Fruit fly (Drosophila melanogaster) whole organism, embryonic: ENCODE measurements around the gene be.

Experiments used
- Asciz ChIP-seq: fragments of 200-800 bp; sonication (Bioruptor generic); optimal IDR thresholded peaks from 2 replicates; lab custom pipeline; 2017; ENCODE audit warnings: missing biosample characterization, mild to moderate bottlenecking, missing genetic modification characterization, missing genetic modification reagents
- Awh ChIP-seq: fragments of 200-800 bp; sonication (Bioruptor generic); IDR thresholded peaks from 2 replicates; pipeline ENCODE4, ENCODE4 v1.3.6; 2022; ENCODE audit warnings: missing biosample characterization, missing genetic modification characterization
- CG10431 ChIP-seq: fragments of 200-800 bp; sonication (Bioruptor generic); optimal IDR thresholded peaks from 3 replicates; lab custom pipeline; 2018; ENCODE audit warnings: missing biosample characterization, mild to moderate bottlenecking, missing genetic modification characterization
- CG10543 ChIP-seq: fragments of 200-800 bp; sonication (Bioruptor generic); optimal IDR thresholded peaks from 3 replicates; lab custom pipeline; 2017; ENCODE audit warnings: missing biosample characterization, mild to moderate bottlenecking, missing genetic modification characterization, moderate library complexity
- CG13287 ChIP-seq: fragments of 200-800 bp; sonication (Bioruptor generic); IDR thresholded peaks from 2 replicates; pipeline ENCODE4 v1.3.6; 2022; ENCODE audit warnings: missing biosample characterization, missing genetic modification characterization; ENCODE audit not compliant: partially characterized antibody
- CG15696 ChIP-seq: fragments of 200-800 bp; sonication (Bioruptor generic); optimal IDR thresholded peaks from 2 replicates; lab custom pipeline; 2019; ENCODE audit warnings: missing biosample characterization, mild to moderate bottlenecking, missing genetic modification characterization, moderate library complexity
- CG1602 ChIP-seq: fragments of 200-800 bp; sonication (Bioruptor generic); optimal IDR thresholded peaks from 3 replicates; lab custom pipeline; 2016; ENCODE audit warnings: missing biosample characterization, missing genetic modification characterization
- CG17385 ChIP-seq: fragments of 200-800 bp; sonication (Bioruptor generic); optimal IDR thresholded peaks from 3 replicates; lab custom pipeline; 2018; ENCODE audit warnings: missing biosample characterization, mild to moderate bottlenecking, missing genetic modification characterization
- CG2199 ChIP-seq: fragments of 200-800 bp; sonication (Bioruptor generic); IDR thresholded peaks from 3 replicates; pipeline ENCODE4 v1.3.6; 2022; ENCODE audit warnings: missing biosample characterization, missing genetic modification characterization
- CG34376 ChIP-seq: fragments of 200-800 bp; sonication (Bioruptor generic); optimal IDR thresholded peaks from 2 replicates; lab custom pipeline; 2018; ENCODE audit warnings: missing biosample characterization, mild to moderate bottlenecking, missing genetic modification characterization
- CG4404 ChIP-seq: fragments of 200-800 bp; sonication (Bioruptor generic); IDR thresholded peaks from 2 replicates; pipeline ENCODE4 v1.3.6; 2022; ENCODE audit warnings: missing biosample characterization, missing genetic modification characterization
- CG6854 ChIP-seq: fragments of 200-800 bp; sonication (Bioruptor generic); optimal IDR thresholded peaks from 3 replicates; lab custom pipeline; 2017; ENCODE audit warnings: missing biosample characterization, mild to moderate bottlenecking, missing genetic modification characterization
- Fer2 ChIP-seq: fragments of 200-800 bp; sonication (Bioruptor generic); optimal IDR thresholded peaks from 2 replicates; lab custom pipeline; 2018; ENCODE audit warnings: missing biosample characterization, mild to moderate bottlenecking, missing genetic modification characterization, moderate library complexity
- GATAe ChIP-seq: fragments of 200-800 bp; sonication (Bioruptor generic); conservative IDR thresholded peaks from 2 replicates; pipeline ENCODE4 v1.3.6; 2022; ENCODE audit warnings: missing biosample characterization, missing genetic modification characterization
- HmgD ChIP-seq: fragments of 200-800 bp; sonication (Bioruptor generic); optimal IDR thresholded peaks from 3 replicates; lab custom pipeline; 2016; ENCODE audit warnings: missing biosample characterization, missing genetic modification characterization
- Hmr ChIP-seq: fragments of 200-800 bp; sonication (Bioruptor generic); optimal IDR thresholded peaks from 3 replicates; lab custom pipeline; 2017; ENCODE audit warnings: mild to moderate bottlenecking, missing biosample characterization, missing genetic modification reagents, missing genetic modification characterization
- Hmx ChIP-seq: fragments of 200-800 bp; sonication (Bioruptor generic); optimal IDR thresholded peaks from 2 replicates; lab custom pipeline; 2016; ENCODE audit warnings: missing biosample characterization, missing genetic modification characterization
- Med ChIP-seq: fragments of 200-800 bp; sonication (Bioruptor generic); peaks from one replicate; lab custom pipeline; 2016; ENCODE audit warnings: missing biosample characterization, missing genetic modification characterization, mild to moderate bottlenecking, inconsistent platforms, moderate library complexity
- Nf-YA ChIP-seq: fragments of 200-800 bp; sonication (Bioruptor generic); IDR thresholded peaks from 2 replicates; pipeline ENCODE4 v1.3.6; 2022; ENCODE audit warnings: missing biosample characterization, missing genetic modification characterization
- Scr ChIP-seq: fragments of 200-800 bp; sonication (Bioruptor generic); IDR thresholded peaks from 2 replicates; pipeline ENCODE4 v1.3.6; 2022; ENCODE audit warnings: missing biosample characterization, missing genetic modification characterization; ENCODE audit not compliant: partially characterized antibody
- Tbp ChIP-seq: fragments of >200 bp; optimal IDR thresholded peaks from 2 replicates; lab custom pipeline; 2018; ENCODE audit warnings: missing biosample characterization, missing genetic modification characterization
- Trl ChIP-seq, 3 experiments: fragments of >200 bp in 2 of 3; fragments of 200-800 bp in 1 of 3; sonication (Bioruptor generic) in 1 of 3; optimal IDR thresholded peaks; 2 replicates in 1 of 3; 3 replicates in 2 of 3; lab custom pipeline; 2016 to 2017; ENCODE audit warnings: missing biosample characterization in 1 of 3, missing genetic modification characterization in 1 of 3
- YL-1 ChIP-seq: fragments of 200-800 bp; sonication (Bioruptor generic); optimal IDR thresholded peaks from 3 replicates; lab custom pipeline; 2017; ENCODE audit warnings: missing biosample characterization, mild to moderate bottlenecking, missing genetic modification characterization
- ac ChIP-seq: fragments of 200-800 bp; sonication (Bioruptor generic); optimal IDR thresholded peaks from 3 replicates; lab custom pipeline; 2017; ENCODE audit warnings: missing biosample characterization, mild to moderate bottlenecking, missing genetic modification characterization
- cg ChIP-seq: fragments of 200-800 bp; sonication (Bioruptor generic); optimal IDR thresholded peaks from 3 replicates; lab custom pipeline; 2019; ENCODE audit warnings: missing biosample characterization, mild to moderate bottlenecking, missing genetic modification characterization, moderate library complexity
- chif ChIP-seq, 2 experiments: fragments of 200-800 bp; sonication (Bioruptor generic); optimal IDR thresholded peaks; 3 replicates each; lab custom pipeline; 2016; ENCODE audit warnings: missing biosample characterization in 2 of 2, missing genetic modification characterization in 2 of 2
- chinmo ChIP-seq: fragments of 200-800 bp; sonication (Bioruptor generic); IDR thresholded peaks from 4 replicates; pipeline ENCODE4 v1.3.6; 2022; ENCODE audit warnings: missing biosample characterization, missing genetic modification characterization; ENCODE audit not compliant: partially characterized antibody
- corto ChIP-seq: fragments of 200-800 bp; sonication (Bioruptor generic); optimal IDR thresholded peaks from 2 replicates; lab custom pipeline; 2016; ENCODE audit warnings: missing biosample characterization, mild to moderate bottlenecking, missing genetic modification characterization, moderate library complexity
- crp ChIP-seq, 2 experiments: fragments of 200-800 bp; sonication (Bioruptor generic); optimal IDR thresholded peaks; 2 replicates in 1 of 2; 3 replicates in 1 of 2; lab custom pipeline; 2017; ENCODE audit warnings: missing biosample characterization in 2 of 2, missing genetic modification characterization in 2 of 2, mild to moderate bottlenecking in 1 of 2, moderate library complexity in 1 of 2
- dm ChIP-seq: fragments of 200-800 bp; sonication (Bioruptor generic); optimal IDR thresholded peaks from 3 replicates; lab custom pipeline; 2016; ENCODE audit warnings: missing biosample characterization, missing genetic modification characterization
- dysf ChIP-seq: fragments of 200-800 bp; sonication (Bioruptor generic); IDR thresholded peaks from 3 replicates; pipeline ENCODE4 v1.3.6; 2022; ENCODE audit warnings: missing biosample characterization, missing genetic modification characterization
- ewg ChIP-seq: fragments of 200-800 bp; sonication (Bioruptor generic); optimal IDR thresholded peaks from 3 replicates; lab custom pipeline; 2017; ENCODE audit warnings: mild to moderate bottlenecking, missing biosample characterization, missing genetic modification reagents, missing genetic modification characterization
- exex ChIP-seq: fragments of 200-800 bp; sonication (Bioruptor generic); optimal IDR thresholded peaks from 4 replicates; lab custom pipeline; 2018; ENCODE audit warnings: missing biosample characterization, mild to moderate bottlenecking, missing genetic modification characterization, moderate library complexity
- ftz-f1 ChIP-seq: fragments of 200-800 bp; sonication (Bioruptor generic); optimal IDR thresholded peaks from 2 replicates; lab custom pipeline; 2016; ENCODE audit warnings: missing biosample characterization, missing genetic modification characterization
- grn ChIP-seq: fragments of 200-800 bp; sonication (Bioruptor generic); optimal IDR thresholded peaks from 3 replicates; lab custom pipeline; 2017; ENCODE audit warnings: missing biosample characterization, missing genetic modification characterization
- gt ChIP-seq: fragments of 200-800 bp; sonication (Bioruptor generic); IDR thresholded peaks from 2 replicates; pipeline ENCODE4 v1.3.6; 2022; ENCODE audit warnings: missing biosample characterization, missing genetic modification characterization
- lab ChIP-seq: fragments of 200-800 bp; sonication (Bioruptor generic); optimal IDR thresholded peaks from 3 replicates; lab custom pipeline; 2017; ENCODE audit warnings: missing biosample characterization, missing genetic modification characterization, mild to moderate bottlenecking, moderate library complexity, missing genetic modification reagents
- lbe ChIP-seq: fragments of 200-800 bp; sonication (Bioruptor generic); optimal IDR thresholded peaks from 2 replicates; lab custom pipeline; 2016; ENCODE audit warnings: missing biosample characterization, mild to moderate bottlenecking, missing genetic modification characterization
- mirr ChIP-seq: fragments of 200-800 bp; sonication (Bioruptor generic); optimal IDR thresholded peaks from 3 replicates; lab custom pipeline; 2018; ENCODE audit warnings: missing biosample characterization, mild to moderate bottlenecking, missing genetic modification characterization
- mld ChIP-seq: fragments of 200-800 bp; sonication (Bioruptor generic); IDR thresholded peaks from 3 replicates; pipeline ENCODE4 v1.3.6; 2022; ENCODE audit warnings: missing biosample characterization, missing genetic modification characterization; ENCODE audit not compliant: partially characterized antibody
- pfk ChIP-seq: fragments of 200-800 bp; sonication (Bioruptor generic); optimal IDR thresholded peaks from 2 replicates; lab custom pipeline; 2018; ENCODE audit warnings: missing biosample characterization, mild to moderate bottlenecking, missing genetic modification characterization, moderate library complexity
- pros ChIP-seq: fragments of 200-800 bp; sonication (Bioruptor generic); optimal IDR thresholded peaks from 3 replicates; lab custom pipeline; 2019; ENCODE audit warnings: missing biosample characterization, mild to moderate bottlenecking, missing genetic modification characterization, moderate library complexity
- pzg ChIP-seq: fragments of 200-800 bp; sonication (Bioruptor generic); optimal IDR thresholded peaks from 3 replicates; lab custom pipeline; 2018; ENCODE audit warnings: missing biosample characterization, mild to moderate bottlenecking, missing genetic modification characterization, moderate library complexity
- sd ChIP-seq: fragments of 200-800 bp; sonication (Bioruptor generic); optimal IDR thresholded peaks from 3 replicates; lab custom pipeline; 2018; ENCODE audit warnings: missing biosample characterization, mild to moderate bottlenecking, missing genetic modification characterization, moderate library complexity
- seq ChIP-seq: fragments of 200-800 bp; sonication (Bioruptor generic); IDR thresholded peaks from 2 replicates; pipeline ENCODE4 v1.3.6; 2022; ENCODE audit warnings: missing biosample characterization, missing genetic modification characterization
- sima ChIP-seq: fragments of 200-800 bp; sonication (Bioruptor generic); optimal IDR thresholded peaks from 2 replicates; lab custom pipeline; 2016; ENCODE audit warnings: missing biosample characterization, missing genetic modification characterization
- sug ChIP-seq: fragments of 200-800 bp; optimal IDR thresholded peaks from 2 replicates; lab custom pipeline; 2019; ENCODE audit warnings: missing biosample characterization, mild to moderate bottlenecking, missing genetic modification characterization, moderate library complexity
- toy ChIP-seq: fragments of 200-800 bp; sonication (Bioruptor generic); IDR thresholded peaks from 2 replicates; pipeline ENCODE4 v1.3.6; 2022; ENCODE audit warnings: missing biosample characterization, missing genetic modification characterization
- tup ChIP-seq: fragments of 200-800 bp; sonication (Bioruptor generic); optimal IDR thresholded peaks from 2 replicates; lab custom pipeline; 2016; ENCODE audit warnings: missing biosample characterization, mild to moderate bottlenecking, missing genetic modification characterization, moderate library complexity
- z ChIP-seq: fragments of 200-800 bp; sonication (Bioruptor generic); IDR thresholded peaks from 3 replicates; pipeline ENCODE4 v1.3.6; 2022; ENCODE audit warnings: missing biosample characterization, missing genetic modification characterization
- zfh2 ChIP-seq: fragments of 200-800 bp; sonication (Bioruptor generic); optimal IDR thresholded peaks from 2 replicates; lab custom pipeline; 2016; ENCODE audit warnings: missing biosample characterization, missing genetic modification characterization

be gene

dm6 chrX:15048713-15049112 lies 24.5 kb downstream of the be start:
- TF ChIP-seq tup (GFP tag; lab: Kevin White, UChicago) (no peak), dm (no peak), Tbp (no peak), CG10431 (GFP tag; lab: Kevin White, UChicago) (no peak), cg (peak; percentile 76), grn (GFP tag; lab: Kevin White, UChicago) (peak; percentile 36), exex (peak; percentile 52), Trl (optimal IDR thresholded peaks at IDR 0.05; lab: Kevin White, UChicago) (peak; percentile 10 to 72), Trl (GFP tag; optimal IDR thresholded peaks at IDR 0.05; lab: Kevin White, UChicago) (no peak), mirr (peak; percentile 39), CG1602 (GFP tag; lab: Kevin White, UChicago) (no peak), CG2199 (GFP tag; lab: Robert Waterston, UW) (no peak), ac (no peak), pfk (peak; percentile 10), pros (GFP tag; lab: Kevin White, UChicago) (peak; percentile 77), lab (peak; percentile 25), corto (GFP tag; lab: Kevin White, UChicago) (no peak), chinmo (GFP tag; lab: Robert Waterston, UW) (peak; percentile 78; the same call in 1 of the 4 replicates), Med (GFP tag; lab: Kevin White, UChicago) (peak; percentile 22), GATAe (GFP tag; lab: Robert Waterston, UW) (peak; percentile 86), CG34376 (GFP tag; lab: Kevin White, UChicago) (peak; percentile 62), dysf (GFP tag; lab: Robert Waterston, UW) (no peak), z (GFP tag; lab: Robert Waterston, UW) (peak; percentile 55; the same call in 2 of the 3 replicates), sug (peak; percentile 26), ftz-f1 (GFP tag; lab: Kevin White, UChicago) (peak; percentile 88), Hmx (GFP tag; lab: Kevin White, UChicago) (no peak), CG10543 (GFP tag; lab: Kevin White, UChicago) (peak; percentile 52)
- TF ChIP-seq, all 482 proteins: peak for 16

- TF ChIP-seq Asciz (GFP tag; lab: Kevin White, UChicago) = no peak
- no peak for TF ChIP-seq CG17385 (GFP tag; lab: Kevin White, UChicago)
- TF ChIP-seq seq = peak; percentile 90
- TF ChIP-seq CG4404 = no peak
- no peak for TF ChIP-seq chif (GFP tag; optimal IDR thresholded peaks at IDR 0.05; lab: Kevin White, UChicago)
- TF ChIP-seq ewg = peak; percentile 74
- no peak for TF ChIP-seq zfh2 (GFP tag; lab: Kevin White, UChicago)
- no peak for TF ChIP-seq grn (GFP tag; lab: Kevin White, UChicago)
- peak; percentile 26 for TF ChIP-seq pzg (GFP tag; lab: Kevin White, UChicago)
- TF ChIP-seq CG15696 (tag; lab: Kevin White, UChicago) = no peak
- no peak for TF ChIP-seq sd (tag; lab: Kevin White, UChicago)
- no peak for TF ChIP-seq toy (GFP tag; lab: Robert Waterston, UW)
- TF ChIP-seq Nf-YA (GFP tag; lab: Robert Waterston, UW) = no peak
- TF ChIP-seq HmgD = no peak
- no peak for TF ChIP-seq lbe (GFP tag; lab: Kevin White, UChicago)
- TF ChIP-seq CG6854 (GFP tag; lab: Kevin White, UChicago) = no peak
- no peak for TF ChIP-seq sima
- no peak for TF ChIP-seq Scr (GFP tag; lab: Robert Waterston, UW)
- TF ChIP-seq Awh (GFP tag; lab: Robert Waterston, UW) = no peak
- no peak for TF ChIP-seq mld (GFP tag; lab: Robert Waterston, UW)
- TF ChIP-seq Fer2 (tag; lab: Kevin White, UChicago) = no peak
- TF ChIP-seq gt (GFP tag; lab: Robert Waterston, UW) = no peak
- TF ChIP-seq CG13287 (GFP tag; lab: Robert Waterston, UW) = 0 out of 2 replicates have a peak, but pooled peaks have one; percentile 6
- no peak for TF ChIP-seq Hmr
- peak in 1 of 2 experiments; percentile 79 for TF ChIP-seq crp (GFP tag; optimal IDR thresholded peaks at IDR 0.05; lab: Kevin White, UChicago)
- TF ChIP-seq YL-1 = peak; percentile 9
These were observed 38.4 kb downstream of the be start for dm6 chrX:15062619-15063018.
